Fruit fly (Drosophila melanogaster) whole organism, embryonic: ENCODE data around the gene gro.

Experiments
- Atf3 ChIP-seq: fragments of 200-800 bp; sonication (Bioruptor generic); optimal IDR thresholded peaks from 3 replicates; lab custom pipeline; 2016; ENCODE audit warnings: missing biosample characterization, missing genetic modification characterization
- CG10274 ChIP-seq: fragments of 200-800 bp; sonication (Bioruptor generic); optimal IDR thresholded peaks from 3 replicates; lab custom pipeline; 2017; ENCODE audit warnings: missing biosample characterization, mild to moderate bottlenecking, missing genetic modification characterization
- CG10654 ChIP-seq: fragments of 200-800 bp; sonication (Bioruptor generic); optimal IDR thresholded peaks from 2 replicates; lab custom pipeline; 2016; ENCODE audit warnings: missing biosample characterization, missing genetic modification characterization
- CG10959 ChIP-seq: fragments of 200-800 bp; sonication (Bioruptor generic); IDR thresholded peaks from 2 replicates; pipeline ENCODE4 v1.3.6; 2022; ENCODE audit warnings: missing biosample characterization, missing genetic modification characterization
- CG11560 ChIP-seq: fragments of 200-800 bp; sonication (Bioruptor generic); IDR thresholded peaks from 3 replicates; pipeline ENCODE4 v1.3.6; 2022; ENCODE audit warnings: missing biosample characterization, missing genetic modification characterization
- CG12659 ChIP-seq: fragments of 200-800 bp; sonication (Bioruptor generic); optimal IDR thresholded peaks from 3 replicates; lab custom pipeline; 2017; ENCODE audit warnings: mild to moderate bottlenecking, missing biosample characterization, missing genetic modification reagents, missing genetic modification characterization
- CG13287 ChIP-seq: fragments of 200-800 bp; sonication (Bioruptor generic); IDR thresholded peaks from 2 replicates; pipeline ENCODE4 v1.3.6; 2022; ENCODE audit warnings: missing biosample characterization, missing genetic modification characterization; ENCODE audit not compliant: partially characterized antibody
- CG1647 ChIP-seq: fragments of 200-800 bp; sonication (Bioruptor generic); optimal IDR thresholded peaks from 3 replicates; lab custom pipeline; 2016; ENCODE audit warnings: missing biosample characterization, missing genetic modification characterization
- CG17612 ChIP-seq: fragments of 200-800 bp; sonication (Bioruptor generic); IDR thresholded peaks from 2 replicates; pipeline ENCODE4 v1.3.6; 2022; ENCODE audit warnings: missing biosample characterization, missing genetic modification characterization
- CG18476 ChIP-seq: fragments of 200-800 bp; sonication (Bioruptor generic); optimal IDR thresholded peaks from 2 replicates; lab custom pipeline; 2016; ENCODE audit warnings: missing biosample characterization, mild to moderate bottlenecking, missing genetic modification characterization
- CG2202 ChIP-seq: fragments of 200-800 bp; sonication (Bioruptor generic); optimal IDR thresholded peaks from 2 replicates; lab custom pipeline; 2018; ENCODE audit warnings: missing biosample characterization, mild to moderate bottlenecking, missing genetic modification characterization
- CG5245 ChIP-seq: fragments of 200-800 bp; sonication (Bioruptor generic); optimal IDR thresholded peaks from 3 replicates; lab custom pipeline; 2016; ENCODE audit warnings: missing biosample characterization, missing genetic modification characterization
- CG6272 ChIP-seq: fragments of 200-800 bp; sonication (Bioruptor generic); IDR thresholded peaks from 2 replicates; pipeline ENCODE4 v1.3.6; 2022; ENCODE audit warnings: missing biosample characterization, missing genetic modification characterization
- CG8281 ChIP-seq: fragments of 200-800 bp; sonication (Bioruptor generic); optimal IDR thresholded peaks from 2 replicates; lab custom pipeline; 2018; ENCODE audit warnings: missing biosample characterization, mild to moderate bottlenecking, missing genetic modification characterization, moderate library complexity
- CG8944 ChIP-seq: fragments of 200-800 bp; sonication (Bioruptor generic); optimal IDR thresholded peaks from 3 replicates; lab custom pipeline; 2016; ENCODE audit warnings: missing biosample characterization, missing genetic modification characterization
- CG9817 ChIP-seq: fragments of 200-800 bp; sonication (Bioruptor generic); optimal IDR thresholded peaks from 2 replicates; lab custom pipeline; 2018; ENCODE audit warnings: missing biosample characterization, mild to moderate bottlenecking, missing genetic modification characterization, moderate library complexity
- E2f1 ChIP-seq: fragments of 200-800 bp; sonication (Bioruptor generic); IDR thresholded peaks from 2 replicates; pipeline ENCODE4 v1.3.6; 2022; ENCODE audit warnings: missing biosample characterization, missing genetic modification characterization
- Elba2 ChIP-seq: fragments of 200-800 bp; sonication (Bioruptor generic); optimal IDR thresholded peaks from 3 replicates; lab custom pipeline; 2016; ENCODE audit warnings: missing biosample characterization, missing genetic modification characterization
- Ets97D ChIP-seq: fragments of 200-800 bp; sonication (Bioruptor generic); optimal IDR thresholded peaks from 3 replicates; lab custom pipeline; 2016; ENCODE audit warnings: missing biosample characterization, missing genetic modification characterization
- Hmr ChIP-seq: fragments of 200-800 bp; sonication (Bioruptor generic); optimal IDR thresholded peaks from 3 replicates; lab custom pipeline; 2017; ENCODE audit warnings: mild to moderate bottlenecking, missing biosample characterization, missing genetic modification reagents, missing genetic modification characterization
- Sox100B ChIP-seq: fragments of 200-800 bp; sonication (Bioruptor generic); optimal IDR thresholded peaks from 3 replicates; lab custom pipeline; 2018; ENCODE audit warnings: missing biosample characterization, mild to moderate bottlenecking, missing genetic modification characterization
- Sox102F ChIP-seq: fragments of 200-800 bp; sonication (Bioruptor generic); optimal IDR thresholded peaks from 2 replicates; lab custom pipeline; 2018; ENCODE audit warnings: missing biosample characterization, mild to moderate bottlenecking, missing genetic modification characterization, moderate library complexity
- Taf1 ChIP-seq: fragments of 200-800 bp; sonication (Bioruptor generic); IDR thresholded peaks from 2 replicates; pipeline ENCODE4 v1.3.6; 2022; ENCODE audit warnings: missing biosample characterization, missing genetic modification characterization
- Trl ChIP-seq, 3 experiments: fragments of >200 bp in 2 of 3; fragments of 200-800 bp in 1 of 3; sonication (Bioruptor generic) in 1 of 3; optimal IDR thresholded peaks; 2 replicates in 1 of 3; 3 replicates in 2 of 3; lab custom pipeline; 2016 to 2017; ENCODE audit warnings: missing biosample characterization in 1 of 3, missing genetic modification characterization in 1 of 3
- Xbp1 ChIP-seq: fragments of 200-800 bp; sonication (Bioruptor generic); optimal IDR thresholded peaks from 3 replicates; lab custom pipeline; 2016; ENCODE audit warnings: missing biosample characterization, mild to moderate bottlenecking, missing genetic modification characterization
- ap ChIP-seq: fragments of 200-800 bp; sonication (Bioruptor generic); IDR thresholded peaks from 2 replicates; pipeline ENCODE4 v1.3.6; 2022; ENCODE audit warnings: missing biosample characterization, missing genetic modification characterization
- bigmax ChIP-seq: fragments of 200-800 bp; sonication (Bioruptor generic); optimal IDR thresholded peaks from 2 replicates; lab custom pipeline; 2018; ENCODE audit warnings: missing biosample characterization, mild to moderate bottlenecking, missing genetic modification characterization
- cad ChIP-seq: fragments of >200 bp; optimal IDR thresholded peaks from 2 replicates; lab custom pipeline; 2017; ENCODE audit warnings: missing biosample characterization, missing genetic modification characterization
- danr ChIP-seq: fragments of 200-800 bp; sonication (Bioruptor generic); IDR thresholded peaks from 2 replicates; pipeline ENCODE4 v1.3.6; 2022; ENCODE audit warnings: missing biosample characterization, missing genetic modification characterization
- dimm ChIP-seq: fragments of 200-800 bp; sonication (Bioruptor generic); IDR thresholded peaks from 2 replicates; pipeline ENCODE4 v1.3.6; 2022; ENCODE audit warnings: missing biosample characterization, missing genetic modification characterization
- dmrt99B ChIP-seq: fragments of 200-800 bp; sonication (Bioruptor generic); optimal IDR thresholded peaks from 2 replicates; lab custom pipeline; 2018; ENCODE audit warnings: missing biosample characterization, mild to moderate bottlenecking, missing genetic modification characterization, moderate library complexity
- ewg ChIP-seq: fragments of 200-800 bp; sonication (Bioruptor generic); optimal IDR thresholded peaks from 3 replicates; lab custom pipeline; 2017; ENCODE audit warnings: mild to moderate bottlenecking, missing biosample characterization, missing genetic modification reagents, missing genetic modification characterization
- exex ChIP-seq: fragments of 200-800 bp; sonication (Bioruptor generic); optimal IDR thresholded peaks from 4 replicates; lab custom pipeline; 2018; ENCODE audit warnings: missing biosample characterization, mild to moderate bottlenecking, missing genetic modification characterization, moderate library complexity
- fd3F ChIP-seq: fragments of 200-800 bp; sonication (Bioruptor generic); optimal IDR thresholded peaks from 2 replicates; lab custom pipeline; 2018; ENCODE audit warnings: missing biosample characterization, mild to moderate bottlenecking, missing genetic modification characterization, moderate library complexity
- fd96Cb ChIP-seq: fragments of 200-800 bp; sonication (Bioruptor generic); optimal IDR thresholded peaks from 2 replicates; lab custom pipeline; 2018; ENCODE audit warnings: missing biosample characterization, mild to moderate bottlenecking, missing genetic modification characterization, moderate library complexity
- gro ChIP-seq: fragments of 200-800 bp; sonication (Bioruptor generic); optimal IDR thresholded peaks from 2 replicates; lab custom pipeline; 2016; ENCODE audit warnings: missing biosample characterization, missing genetic modification characterization
- ken ChIP-seq: fragments of 200-800 bp; sonication (Bioruptor generic); IDR thresholded peaks from 3 replicates; pipeline ENCODE4 v1.3.6; 2022; ENCODE audit warnings: missing biosample characterization, missing genetic modification characterization
- lab ChIP-seq: fragments of 200-800 bp; sonication (Bioruptor generic); optimal IDR thresholded peaks from 3 replicates; lab custom pipeline; 2017; ENCODE audit warnings: missing biosample characterization, missing genetic modification characterization, mild to moderate bottlenecking, moderate library complexity, missing genetic modification reagents
- lmd ChIP-seq: fragments of 200-800 bp; sonication (Bioruptor generic); IDR thresholded peaks from 2 replicates; pipeline ENCODE4 v1.3.6; 2022; ENCODE audit warnings: missing biosample characterization, missing genetic modification characterization
- nom ChIP-seq: fragments of 200-800 bp; sonication (Bioruptor generic); optimal IDR thresholded peaks from 2 replicates; lab custom pipeline; 2017; ENCODE audit warnings: missing biosample characterization, missing genetic modification characterization, mild to moderate bottlenecking, moderate library complexity, missing genetic modification reagents
- odd ChIP-seq: fragments of 200-800 bp; sonication (Bioruptor generic); optimal IDR thresholded peaks from 2 replicates; lab custom pipeline; 2017; ENCODE audit warnings: missing biosample characterization, mild to moderate bottlenecking, missing genetic modification characterization
- onecut ChIP-seq: fragments of 200-800 bp; sonication (Bioruptor generic); IDR thresholded peaks from 2 replicates; pipeline ENCODE4 v1.3.6; 2022; ENCODE audit warnings: missing biosample characterization, missing genetic modification characterization
- prd ChIP-seq, 3 experiments: fragments of >200 bp in 2 of 3; fragments of 200-800 bp in 1 of 3; sonication (Bioruptor generic) in 1 of 3; optimal IDR thresholded peaks in 2 of 3; IDR thresholded peaks in 1 of 3; 2 replicates in 2 of 3; 3 replicates in 1 of 3; pipeline versions ENCODE4 v1.3.6 to Lab custom; 2017 to 2022; ENCODE audit warnings: missing biosample characterization in 1 of 3, missing genetic modification characterization in 1 of 3
- psq ChIP-seq: fragments of 200-800 bp; sonication (Bioruptor generic); optimal IDR thresholded peaks from 2 replicates; lab custom pipeline; 2017; ENCODE audit warnings: missing biosample characterization, missing genetic modification characterization
- ranshi ChIP-seq: fragments of 200-800 bp; sonication (Bioruptor generic); IDR thresholded peaks from 2 replicates; pipeline ENCODE4 v1.3.6; 2022; ENCODE audit warnings: missing biosample characterization, missing genetic modification characterization
- seq ChIP-seq: fragments of 200-800 bp; sonication (Bioruptor generic); IDR thresholded peaks from 2 replicates; pipeline ENCODE4 v1.3.6; 2022; ENCODE audit warnings: missing biosample characterization, missing genetic modification characterization
- tna ChIP-seq: fragments of 200-800 bp; sonication (Bioruptor generic); IDR thresholded peaks from 2 replicates; pipeline ENCODE4 v1.3.6; 2022; ENCODE audit warnings: missing biosample characterization, missing genetic modification characterization; ENCODE audit not compliant: partially characterized antibody
- vnd ChIP-seq: fragments of 200-800 bp; sonication (Bioruptor generic); IDR thresholded peaks from 3 replicates; pipeline ENCODE4 v1.3.6; 2022; ENCODE audit warnings: missing biosample characterization, missing genetic modification characterization; ENCODE audit not compliant: partially characterized antibody

Gene gro

dm6 chr3R:26042131-26042885 is 772 bp downstream of the gro start (continued):
- TF ChIP-seq prd (optimal IDR thresholded peaks at IDR 0.05; lab: Kevin White, UChicago) (no peak), prd (GFP tag; IDR thresholded peaks at IDR 0.05; lab: Robert Waterston, UW) (peak; percentile 98), vnd (GFP tag; lab: Robert Waterston, UW) (no peak), CG9817 (tag; lab: Kevin White, UChicago) (peak; percentile 93), bigmax (GFP tag; lab: Kevin White, UChicago) (peak; percentile 44), CG5245 (GFP tag; lab: Kevin White, UChicago) (peak; percentile 96), ranshi (GFP tag; lab: Robert Waterston, UW) (peak; percentile 96), Hmr (GFP tag; lab: Kevin White, UChicago) (peak; percentile 97), Sox102F (peak; percentile 98), CG18476 (GFP tag; lab: Kevin White, UChicago) (peak; percentile 94), ken (GFP tag; lab: Robert Waterston, UW) (peak; percentile 97), ap (GFP tag; lab: Robert Waterston, UW) (peak; percentile 96), gro (peak; percentile 99), Atf3 (GFP tag; lab: Kevin White, UChicago) (peak; percentile 96), tna (GFP tag; lab: Robert Waterston, UW) (no peak), Trl (optimal IDR thresholded peaks at IDR 0.05; lab: Kevin White, UChicago) (peak in 1 of 2 experiments; percentile 76), Trl (GFP tag; optimal IDR thresholded peaks at IDR 0.05; lab: Kevin White, UChicago) (peak; percentile 98), dmrt99B (tag; lab: Kevin White, UChicago) (peak; percentile 95), CG2202 (tag; lab: Kevin White, UChicago) (peak; percentile 89), fd96Cb (peak; percentile 96), CG10654 (GFP tag; lab: Kevin White, UChicago) (peak; percentile 97), lmd (GFP tag; lab: Robert Waterston, UW) (peak; percentile 97), odd (GFP tag; lab: Kevin White, UChicago) (peak; percentile 93), Taf1 (GFP tag; lab: Robert Waterston, UW) (peak; percentile 91), CG8281 (tag; lab: Kevin White, UChicago) (peak; percentile 81), Xbp1 (GFP tag; lab: Kevin White, UChicago) (peak; percentile 98), nom (GFP tag; lab: Kevin White, UChicago) (peak; percentile 75), ewg (GFP tag; lab: Kevin White, UChicago) (peak; percentile 93), Elba2 (GFP tag; lab: Kevin White, UChicago) (peak; percentile 77), CG1647 (GFP tag; lab: Kevin White, UChicago) (peak; percentile 96), CG12659 (GFP tag; lab: Kevin White, UChicago) (peak; percentile 97), CG8944 (GFP tag; lab: Kevin White, UChicago) (peak; percentile 97), CG6272 (GFP tag; lab: Robert Waterston, UW) (peak; percentile 94), CG10274 (peak; percentile 86), CG10959 (GFP tag; lab: Robert Waterston, UW) (peak; percentile 89), cad (GFP tag; lab: Kevin White, UChicago) (peak; percentile 40), CG17612 (peak; percentile 96), lab (GFP tag; lab: Kevin White, UChicago) (peak; percentile 98), CG13287 (no peak), Sox100B (GFP tag; lab: Kevin White, UChicago) (peak; percentile 90), danr (GFP tag; lab: Robert Waterston, UW) (peak; percentile 91), E2f1 (GFP tag; lab: Robert Waterston, UW) (peak; percentile 96), CG11560 (tag; lab: Robert Waterston, UW) (peak; percentile 89), fd3F (GFP tag; lab: Kevin White, UChicago) (peak; percentile 89), seq (GFP tag; lab: Robert Waterston, UW) (peak; percentile 97), Ets97D (peak; percentile 91), psq (GFP tag; lab: Kevin White, UChicago) (peak; percentile 80), exex (tag; lab: Kevin White, UChicago) (peak; percentile 74), onecut (GFP tag; lab: Robert Waterston, UW) (peak; percentile 85), dimm (GFP tag; lab: Robert Waterston, UW) (peak; percentile 92)
